Worm (Caenorhabditis elegans) whole organism, L2 larva: ENCODE measurements around the gene ubxn-4.
A peak's percentile ranks its signal among the peaks of the same experiment; 100 is the strongest.

ENCODE experiments used
- C34F6.9 ChIP-seq: fragments of 150-350 bp; optimal IDR thresholded peaks from 2 replicates; lab custom pipeline; 2014; ENCODE audit warnings: missing biosample characterization, missing genetic modification characterization
- F13H6.1 ChIP-seq: sonication (generic microtip); optimal IDR thresholded peaks from 2 replicates; lab custom pipeline; 2016; ENCODE audit warnings: missing genetic modification characterization, missing compliant biosample characterization
- R02D3.7 ChIP-seq: fragments of 150-350 bp; optimal IDR thresholded peaks from 2 replicates; lab custom pipeline; 2014; ENCODE audit warnings: missing biosample characterization, missing genetic modification characterization
- Y55F3AM.14 ChIP-seq: fragments of 200-800 bp; sonication (Bioruptor generic); optimal IDR thresholded peaks from 2 replicates; lab custom pipeline; 2018; ENCODE audit warnings: mild to moderate bottlenecking, missing genetic modification characterization, missing compliant biosample characterization
- ZK546.5 ChIP-seq: sonication (generic microtip); optimal IDR thresholded peaks from 2 replicates; lab custom pipeline; 2017; ENCODE audit warnings: missing biosample characterization, missing genetic modification characterization
- alr-1 ChIP-seq: fragments of 150-350 bp; optimal IDR thresholded peaks from 2 replicates; lab custom pipeline; 2014; ENCODE audit warnings: missing biosample characterization, missing genetic modification characterization
- aly-2 ChIP-seq: fragments of 150-350 bp; optimal IDR thresholded peaks from 2 replicates; lab custom pipeline; 2014; ENCODE audit warnings: missing biosample characterization, missing genetic modification characterization
- ama-1 ChIP-seq: fragments of 150-350 bp; optimal IDR thresholded peaks from 2 replicates; lab custom pipeline; 2018; ENCODE audit warnings: inconsistent platforms
- blmp-1 ChIP-seq: sonication (generic microtip); optimal IDR thresholded peaks from 2 replicates; lab custom pipeline; 2017; ENCODE audit warnings: missing genetic modification characterization, mild to moderate bottlenecking, missing compliant biosample characterization, antibody characterized with exemption, moderate library complexity; ENCODE audit not compliant: insufficient read depth
- ceh-16 ChIP-seq: fragments of 150-350 bp; optimal IDR thresholded peaks from 2 replicates; lab custom pipeline; 2014; ENCODE audit warnings: missing biosample characterization, missing genetic modification characterization
- ceh-82 ChIP-seq: fragments of 150-350 bp; optimal IDR thresholded peaks from 2 replicates; lab custom pipeline; 2014; ENCODE audit warnings: missing biosample characterization, missing genetic modification characterization
- crh-2 ChIP-seq: sonication (generic microtip); optimal IDR thresholded peaks from 2 replicates; lab custom pipeline; 2017; ENCODE audit warnings: missing biosample characterization, missing genetic modification characterization
- dmd-4 ChIP-seq: sonication (generic microtip); optimal IDR thresholded peaks from 2 replicates; lab custom pipeline; 2017; ENCODE audit warnings: missing biosample characterization, missing genetic modification characterization
- egl-27 ChIP-seq: sonication (generic microtip); optimal IDR thresholded peaks from 3 replicates; lab custom pipeline; 2017; ENCODE audit warnings: missing biosample characterization, missing genetic modification reagents, missing genetic modification characterization
- elt-1 ChIP-seq: fragments of 150-350 bp; optimal IDR thresholded peaks from 2 replicates; lab custom pipeline; 2014; ENCODE audit warnings: missing biosample characterization, missing genetic modification characterization
- elt-3 ChIP-seq: sonication (generic microtip); optimal IDR thresholded peaks from 2 replicates; lab custom pipeline; 2017; ENCODE audit warnings: missing biosample characterization, missing genetic modification characterization
- fos-1 ChIP-seq: fragments of 150-350 bp; optimal IDR thresholded peaks from 2 replicates; lab custom pipeline; 2014; ENCODE audit warnings: missing biosample characterization, missing genetic modification characterization
- gmeb-1 ChIP-seq: fragments of 150-350 bp; optimal IDR thresholded peaks from 2 replicates; lab custom pipeline; 2014; ENCODE audit warnings: missing biosample characterization, missing genetic modification characterization
- lin-11 ChIP-seq: fragments of 150-350 bp; sonication (generic microtip); optimal IDR thresholded peaks from 2 replicates; lab custom pipeline; 2014; ENCODE audit warnings: missing biosample characterization, missing genetic modification characterization, inconsistent platforms, mixed read lengths
- lin-13 ChIP-seq: fragments of 150-350 bp; optimal IDR thresholded peaks from 2 replicates; lab custom pipeline; 2014; ENCODE audit warnings: missing biosample characterization, missing genetic modification reagents, missing genetic modification characterization
- lin-39 ChIP-seq: fragments of 150-350 bp; optimal IDR thresholded peaks from 2 replicates; lab custom pipeline; 2014; ENCODE audit warnings: missing biosample characterization, missing genetic modification reagents, missing genetic modification characterization
- lsy-2 ChIP-seq, 2 experiments: fragments of 150-350 bp in 1 of 2; sonication (generic microtip) in 1 of 2; optimal IDR thresholded peaks; 2 replicates each; lab custom pipeline; 2014 to 2017; ENCODE audit warnings: missing biosample characterization in 2 of 2, missing genetic modification characterization in 2 of 2
- mbf-1 ChIP-seq: sonication (generic microtip); optimal IDR thresholded peaks from 2 replicates; lab custom pipeline; 2017; ENCODE audit warnings: missing biosample characterization, missing genetic modification characterization
- mdl-1 ChIP-seq, 2 experiments: fragments of 150-350 bp in 1 of 2; sonication (generic microtip) in 1 of 2; optimal IDR thresholded peaks; 2 replicates each; lab custom pipeline; 2017; ENCODE audit warnings: missing biosample characterization in 2 of 2, missing genetic modification characterization in 2 of 2
- nhr-10 ChIP-seq: sonication (generic microtip); optimal IDR thresholded peaks from 2 replicates; lab custom pipeline; 2017; ENCODE audit warnings: missing biosample characterization, missing genetic modification characterization
- nhr-11 ChIP-seq: fragments of 150-350 bp; optimal IDR thresholded peaks from 2 replicates; lab custom pipeline; 2014; ENCODE audit warnings: missing biosample characterization, missing genetic modification characterization
- nhr-12 ChIP-seq: fragments of 150-350 bp; optimal IDR thresholded peaks from 2 replicates; lab custom pipeline; 2014; ENCODE audit warnings: missing biosample characterization, missing genetic modification characterization
- nhr-129 ChIP-seq: fragments of 150-350 bp; optimal IDR thresholded peaks from 2 replicates; lab custom pipeline; 2014; ENCODE audit warnings: missing biosample characterization, missing genetic modification characterization
- nhr-21 ChIP-seq: fragments of 150-350 bp; optimal IDR thresholded peaks from 2 replicates; lab custom pipeline; 2014; ENCODE audit warnings: missing biosample characterization, missing genetic modification characterization
- nhr-23 ChIP-seq: fragments of 150-350 bp; optimal IDR thresholded peaks from 2 replicates; lab custom pipeline; 2014; ENCODE audit warnings: missing biosample characterization, missing genetic modification reagents, missing genetic modification characterization
- nhr-237 ChIP-seq: fragments of 150-350 bp; optimal IDR thresholded peaks from 2 replicates; lab custom pipeline; 2014; ENCODE audit warnings: missing biosample characterization, missing genetic modification characterization
- nhr-25 ChIP-seq: fragments of 150-350 bp; sonication (generic microtip); optimal IDR thresholded peaks from 3 replicates; lab custom pipeline; 2014; ENCODE audit warnings: missing biosample characterization, missing genetic modification characterization
- nhr-6 ChIP-seq: fragments of 150-350 bp; optimal IDR thresholded peaks from 2 replicates; lab custom pipeline; 2014; ENCODE audit warnings: missing biosample characterization, missing genetic modification characterization
- nhr-77 ChIP-seq: fragments of 150-350 bp; optimal IDR thresholded peaks from 2 replicates; lab custom pipeline; 2014; ENCODE audit warnings: missing biosample characterization, missing genetic modification characterization
- peb-1 ChIP-seq: fragments of 150-350 bp; optimal IDR thresholded peaks from 2 replicates; lab custom pipeline; 2014; ENCODE audit warnings: missing biosample characterization, missing genetic modification characterization
- sem-4 ChIP-seq: fragments of 150-350 bp; optimal IDR thresholded peaks from 2 replicates; lab custom pipeline; 2014; ENCODE audit warnings: missing biosample characterization, missing genetic modification reagents, missing genetic modification characterization
- skn-1 ChIP-seq: sonication (generic microtip); optimal IDR thresholded peaks from 2 replicates; lab custom pipeline; 2017; ENCODE audit warnings: missing biosample characterization, missing genetic modification characterization
- sma-3 ChIP-seq: sonication (generic microtip); optimal IDR thresholded peaks from 2 replicates; lab custom pipeline; 2016; ENCODE audit warnings: missing genetic modification reagents, missing genetic modification characterization, missing compliant biosample characterization
- sma-9 ChIP-seq, 2 experiments: fragments of 150-350 bp in 1 of 2; sonication (generic microtip) in 1 of 2; optimal IDR thresholded peaks; 2 replicates each; lab custom pipeline; 2014 to 2016; ENCODE audit warnings: missing genetic modification characterization in 2 of 2, mild to moderate bottlenecking in 1 of 2, missing biosample characterization in 1 of 2, missing compliant biosample characterization in 1 of 2, missing genetic modification reagents in 1 of 2, moderate library complexity in 1 of 2
- snpc-4 ChIP-seq: fragments of 150-350 bp; optimal IDR thresholded peaks from 2 replicates; lab custom pipeline; 2014; ENCODE audit warnings: missing biosample characterization, missing genetic modification characterization
- unc-39 ChIP-seq: fragments of 150-350 bp; optimal IDR thresholded peaks from 2 replicates; lab custom pipeline; 2014; ENCODE audit warnings: missing biosample characterization, missing genetic modification characterization
- unc-55 ChIP-seq: fragments of 150-350 bp; sonication (generic microtip); optimal IDR thresholded peaks from 3 replicates; lab custom pipeline; 2014; ENCODE audit warnings: missing biosample characterization, missing genetic modification reagents, missing genetic modification characterization
- unc-62 ChIP-seq: fragments of 150-350 bp; optimal IDR thresholded peaks from 2 replicates; lab custom pipeline; 2014; ENCODE audit warnings: missing biosample characterization, missing genetic modification reagents, missing genetic modification characterization
- zag-1 ChIP-seq: fragments of 150-350 bp; optimal IDR thresholded peaks from 2 replicates; lab custom pipeline; 2014; ENCODE audit warnings: missing biosample characterization, missing genetic modification characterization
- ztf-1 ChIP-seq: fragments of 200-800 bp; sonication (Bioruptor generic); conservative IDR thresholded peaks from 2 replicates; pipeline ENCODE4 v1.3.6; 2022; ENCODE audit warnings: missing genetic modification characterization, missing compliant biosample characterization
- ztf-11 ChIP-seq: sonication (generic microtip); optimal IDR thresholded peaks from 2 replicates; lab custom pipeline; 2017; ENCODE audit warnings: missing biosample characterization, missing genetic modification characterization
- ztf-4 ChIP-seq: fragments of 150-350 bp; optimal IDR thresholded peaks from 2 replicates; lab custom pipeline; 2014; ENCODE audit warnings: missing biosample characterization, missing genetic modification characterization

The ubxn-4 gene

DNA sequence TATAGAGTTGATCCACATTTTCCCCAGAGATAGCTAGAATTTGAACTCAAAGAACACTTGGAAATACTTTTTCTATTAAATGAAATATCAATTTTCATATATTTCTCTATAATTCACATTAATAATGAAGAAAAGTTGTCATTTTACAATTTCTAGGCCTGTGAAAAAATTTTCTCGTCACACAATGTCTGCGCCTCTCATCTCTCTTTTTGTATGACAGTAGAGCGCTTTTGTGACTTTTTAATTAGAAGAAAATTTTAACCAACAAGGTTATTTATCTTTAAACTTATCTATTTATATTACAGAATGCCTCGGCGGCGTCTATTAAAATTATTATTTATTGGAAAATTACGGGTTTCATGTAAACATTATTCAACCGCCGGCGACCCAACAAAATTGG is 23.7 kb upstream of the ubxn-4 start, which contains the start of gene ZK1236.1:
ZK1236.1 (plus strand) TSS at position 263 of the 400 bp plus-strand sequence.
- TF ChIP-seq mdl-1 (tag; optimal IDR thresholded peaks at IDR 0.05; lab: Kevin White, UChicago) = no peak
- TF ChIP-seq nhr-237 (tag; lab: Kevin White, UChicago) = no peak
- TF ChIP-seq lin-39 (tag; lab: Kevin White, UChicago) = no peak
- TF ChIP-seq lsy-2 (tag; optimal IDR thresholded peaks at IDR 0.05; lab: Kevin White, UChicago) = peak in 1 of 2 experiments; percentile 18
- TF ChIP-seq ztf-4 (tag; lab: Kevin White, UChicago) = no peak
- TF ChIP-seq ceh-16 = no peak
- TF ChIP-seq unc-55 (GFP tag; lab: Kevin White, UChicago) = peak; percentile 30
- TF ChIP-seq ztf-1 (GFP tag; lab: Robert Waterston, UW) = no peak

DNA sequence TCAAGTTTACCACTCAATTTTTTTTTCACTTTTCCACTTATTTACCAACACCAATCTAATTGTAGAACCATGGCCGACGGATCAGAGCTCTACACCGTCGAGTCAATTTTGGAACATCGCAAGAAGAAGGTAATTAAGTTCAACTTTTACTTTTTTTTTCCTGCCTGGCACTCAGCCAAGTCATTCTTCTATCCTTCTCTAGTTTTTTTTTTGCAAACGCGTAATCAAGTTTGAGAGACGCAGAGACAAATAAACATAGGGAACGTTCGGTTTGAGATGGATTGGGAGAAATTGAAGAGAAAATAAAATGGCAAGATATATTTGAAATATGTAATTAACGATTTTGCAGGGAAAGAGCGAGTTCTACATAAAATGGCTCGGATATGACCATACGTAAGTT is 20.9 kb upstream of the ubxn-4 start, which contains the start of gene cec-1:
cec-1 (plus strand) TSS at position 63 of the 400 bp plus-strand sequence.
- TF ChIP-seq crh-2 (tag; lab: Kevin White, UChicago) (peak; percentile 14), snpc-4 (tag; lab: Kevin White, UChicago) (no peak), C34F6.9 (tag; lab: Kevin White, UChicago) (peak; percentile 14), lsy-2 (tag; optimal IDR thresholded peaks at IDR 0.05; lab: Kevin White, UChicago) (peak in 1 of 2 experiments; percentile 55), blmp-1 (peak; percentile 66), ztf-11 (no peak), nhr-77 (no peak), nhr-6 (tag; lab: Kevin White, UChicago) (peak; percentile 7), zag-1 (no peak), lin-11 (tag; lab: Kevin White, UChicago) (no peak), unc-55 (GFP tag; lab: Kevin White, UChicago) (peak; percentile 32)

DNA sequence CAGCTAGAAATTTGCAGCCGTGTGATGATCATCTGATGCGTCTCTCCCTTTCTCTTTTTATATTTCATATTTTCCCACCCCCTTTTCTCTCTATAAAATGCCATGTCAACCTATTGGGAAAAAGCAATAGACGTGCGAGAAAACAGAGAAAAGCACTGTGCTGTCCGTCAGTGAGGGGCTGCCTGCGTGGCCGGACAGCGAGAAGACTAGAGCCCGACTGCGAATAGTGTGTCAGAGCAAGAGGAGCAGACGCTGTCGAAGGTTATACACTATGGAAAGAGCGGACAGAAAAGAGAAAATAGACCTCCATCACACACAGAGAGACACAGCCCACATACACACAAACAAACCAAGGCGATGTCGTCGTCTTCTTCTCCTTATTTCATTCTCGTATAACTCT is 19.7 kb upstream of the ubxn-4 start:
- peak in 1 of 2 experiments; percentile 13 for TF ChIP-seq mdl-1 (tag; optimal IDR thresholded peaks at IDR 0.05; lab: Kevin White, UChicago)
- TF ChIP-seq zag-1 = no peak
- TF ChIP-seq crh-2 (tag; lab: Kevin White, UChicago) = peak; percentile 93
- peak; percentile 36 for TF ChIP-seq sma-9 (GFP tag; optimal IDR thresholded peaks at IDR 0.05; lab: Kevin White, UChicago)
- no peak for TF ChIP-seq sma-9 (tag; optimal IDR thresholded peaks at IDR 0.05; lab: Kevin White, UChicago)
- no peak for TF ChIP-seq nhr-12 (tag; lab: Kevin White, UChicago)
- TF ChIP-seq alr-1 (tag; lab: Kevin White, UChicago) = no peak
- no peak for TF ChIP-seq lin-39 (tag; lab: Kevin White, UChicago)
- no peak for TF ChIP-seq ceh-82 (tag; lab: Kevin White, UChicago)
- TF ChIP-seq C34F6.9 (tag; lab: Kevin White, UChicago) = peak; percentile 79
- no peak for TF ChIP-seq nhr-10 (tag; lab: Kevin White, UChicago)
- TF ChIP-seq nhr-11 (tag; lab: Kevin White, UChicago) = no peak
- TF ChIP-seq nhr-21 (tag; lab: Kevin White, UChicago) = peak; percentile 49
- TF ChIP-seq lin-11 (tag; lab: Kevin White, UChicago) = peak; percentile 47
- no peak for TF ChIP-seq ztf-1 (GFP tag; lab: Robert Waterston, UW)
- TF ChIP-seq peb-1 (tag; lab: Kevin White, UChicago) = no peak
- peak; percentile 56 for TF ChIP-seq unc-55 (GFP tag; lab: Kevin White, UChicago)
- no peak for TF ChIP-seq ztf-4 (tag; lab: Kevin White, UChicago)
- TF ChIP-seq nhr-23 (tag; lab: Kevin White, UChicago) = no peak
- TF ChIP-seq lsy-2 (tag; optimal IDR thresholded peaks at IDR 0.05; lab: Kevin White, UChicago) = peak; percentile 53 to 83
- peak; percentile 60 for TF ChIP-seq gmeb-1 (tag; lab: Kevin White, UChicago)
- TF ChIP-seq Y55F3AM.14 (GFP tag; lab: Kevin White, UChicago) = no peak
- peak; percentile 55 for TF ChIP-seq blmp-1
- peak; percentile 76 for TF ChIP-seq F13H6.1 (tag; lab: Kevin White, UChicago)
- TF ChIP-seq sma-3 = peak; percentile 52
- TF ChIP-seq aly-2 (tag; lab: Kevin White, UChicago) = no peak
- no peak for TF ChIP-seq ztf-11
- TF ChIP-seq nhr-25 = peak; percentile 74
- TF ChIP-seq ama-1 = no peak
- TF ChIP-seq fos-1 = peak; percentile 59
- TF ChIP-seq unc-62 = no peak
- TF ChIP-seq lin-13 = no peak
- TF ChIP-seq ZK546.5 (tag; lab: Kevin White, UChicago) = no peak
- TF ChIP-seq ceh-16 = no peak
- no peak for TF ChIP-seq mbf-1 (tag; lab: Kevin White, UChicago)
- TF ChIP-seq elt-3 = no peak
- no peak for TF ChIP-seq dmd-4 (tag; lab: Kevin White, UChicago)
- TF ChIP-seq nhr-129 (tag; lab: Kevin White, UChicago) = peak; percentile 82
- no peak for TF ChIP-seq R02D3.7 (tag; lab: Kevin White, UChicago)
- TF ChIP-seq unc-39 = no peak
- no peak for TF ChIP-seq egl-27
- TF ChIP-seq nhr-6 (tag; lab: Kevin White, UChicago) = no peak
- TF ChIP-seq elt-1 = no peak
- TF ChIP-seq skn-1 (tag; lab: Kevin White, UChicago) = peak; percentile 5
- TF ChIP-seq sem-4 (tag; lab: Kevin White, UChicago) = no peak
- no peak for TF ChIP-seq snpc-4 (tag; lab: Kevin White, UChicago)
- no peak for TF ChIP-seq nhr-77
- no peak for TF ChIP-seq nhr-237 (tag; lab: Kevin White, UChicago)
